Worm (Caenorhabditis elegans) whole organism, young adult: ENCODE data around the gene Y69A2AR.32.

ENCODE experiments used
- B0035.1 ChIP-seq: sonication (generic microtip); optimal IDR thresholded peaks from 2 replicates; lab custom pipeline; 2016; ENCODE audit warnings: missing genetic modification characterization, mild to moderate bottlenecking, missing compliant biosample characterization, missing genotype, missing genetic modification reagents
- B0261.1 ChIP-seq: sonication (generic microtip); optimal IDR thresholded peaks from 2 replicates; lab custom pipeline; 2016; ENCODE audit warnings: mild to moderate bottlenecking, missing genetic modification characterization, moderate library complexity, missing compliant biosample characterization
- B0336.3 ChIP-seq: fragments of 200-800 bp; sonication (Bioruptor generic); IDR thresholded peaks from 2 replicates; pipeline ENCODE4 v1.3.6; 2022; ENCODE audit warnings: missing genetic modification characterization, missing compliant biosample characterization
- C17E4.6 ChIP-seq: fragments of 200-800 bp; sonication (Bioruptor generic); IDR thresholded peaks from 2 replicates; pipeline ENCODE4 v1.3.6; 2022; ENCODE audit warnings: missing genetic modification reagents, missing genetic modification characterization, missing compliant biosample characterization
- F23B12.7 ChIP-seq: sonication (generic microtip); optimal IDR thresholded peaks from 2 replicates; lab custom pipeline; 2017; ENCODE audit warnings: missing genetic modification characterization, mild to moderate bottlenecking, missing compliant biosample characterization, antibody characterized with exemption, moderate library complexity; ENCODE audit not compliant: insufficient read depth
- F33H1.4 ChIP-seq: fragments of 200-800 bp; sonication (Bioruptor generic); IDR thresholded peaks from 2 replicates; pipeline ENCODE4 v1.3.6; 2022; ENCODE audit warnings: missing genetic modification reagents, missing genetic modification characterization, missing compliant biosample characterization
- F55B11.4 ChIP-seq: sonication (generic microtip); optimal IDR thresholded peaks from 2 replicates; lab custom pipeline; 2016; ENCODE audit warnings: missing compliant biosample characterization, missing genetic modification characterization, borderline replicate concordance; ENCODE audit not compliant: insufficient read depth
- F57A8.1 ChIP-seq: fragments of 200-800 bp; sonication (Bioruptor generic); optimal IDR thresholded peaks from 2 replicates; lab custom pipeline; 2018; ENCODE audit warnings: mild to moderate bottlenecking, missing genetic modification characterization, moderate library complexity, missing compliant biosample characterization
- K12H6.12 ChIP-seq: fragments of 200-800 bp; sonication (Bioruptor generic); optimal IDR thresholded peaks from 2 replicates; lab custom pipeline; 2018; ENCODE audit warnings: mild to moderate bottlenecking, missing genetic modification characterization, missing compliant biosample characterization
- T07F8.4 ChIP-seq: sonication (generic microtip); optimal IDR thresholded peaks from 2 replicates; lab custom pipeline; 2016; ENCODE audit warnings: mild to moderate bottlenecking, missing genetic modification characterization, moderate library complexity, missing compliant biosample characterization
- Y53G8AR.9 ChIP-seq: fragments of 200-800 bp; sonication (Bioruptor generic); conservative IDR thresholded peaks from 2 replicates; pipeline ENCODE4 v1.3.6; 2022; ENCODE audit warnings: missing genetic modification reagents, missing genetic modification characterization, missing compliant biosample characterization
- Y67H2A.10 ChIP-seq: fragments of 200-800 bp; sonication (Bioruptor generic); conservative IDR thresholded peaks from 2 replicates; pipeline ENCODE4 v1.3.6; 2022; ENCODE audit warnings: missing genetic modification reagents, missing genetic modification characterization, missing compliant biosample characterization
- ZK185.1 ChIP-seq: sonication (generic microtip); optimal IDR thresholded peaks from 2 replicates; lab custom pipeline; 2016; ENCODE audit warnings: mild to moderate bottlenecking, missing genetic modification characterization, missing compliant biosample characterization; ENCODE audit not compliant: poor library complexity, severe bottlenecking
- aptf-2 ChIP-seq: fragments of 200-800 bp; sonication (Bioruptor generic); conservative IDR thresholded peaks from 2 replicates; pipeline ENCODE4 v1.3.6; 2022; ENCODE audit warnings: missing genetic modification reagents, missing genetic modification characterization, missing compliant biosample characterization
- atf-7 ChIP-seq: sonication (generic microtip); optimal IDR thresholded peaks from 2 replicates; lab custom pipeline; 2017; ENCODE audit warnings: mild to moderate bottlenecking, missing genetic modification characterization, missing compliant biosample characterization
- cebp-2 ChIP-seq: fragments of 200-800 bp; sonication (Bioruptor generic); IDR thresholded peaks from 2 replicates; pipeline ENCODE4 v1.3.6; 2022; ENCODE audit warnings: missing genetic modification characterization, missing compliant biosample characterization
- ceh-100 ChIP-seq: fragments of 200-800 bp; sonication (Bioruptor generic); IDR thresholded peaks from 2 replicates; pipeline ENCODE4 v1.3.6; 2022; ENCODE audit warnings: missing genetic modification reagents, missing genetic modification characterization, missing compliant biosample characterization
- ceh-79 ChIP-seq: sonication (generic microtip); optimal IDR thresholded peaks from 2 replicates; lab custom pipeline; 2017; ENCODE audit warnings: mild to moderate bottlenecking, missing genetic modification characterization, missing compliant biosample characterization
- ceh-91 ChIP-seq: fragments of 200-800 bp; sonication (Bioruptor generic); IDR thresholded peaks from 2 replicates; pipeline ENCODE4 v1.3.6; 2022; ENCODE audit warnings: missing genetic modification reagents, missing genetic modification characterization, missing compliant biosample characterization
- die-1 ChIP-seq: sonication (generic microtip); optimal IDR thresholded peaks from 2 replicates; lab custom pipeline; 2016; ENCODE audit warnings: missing genotype, mild to moderate bottlenecking, missing genetic modification characterization, missing compliant biosample characterization
- dox-1 ChIP-seq: fragments of 200-800 bp; sonication (Bioruptor generic); IDR thresholded peaks from 2 replicates; pipeline ENCODE4 v1.3.6; 2022; ENCODE audit warnings: missing genetic modification reagents, missing genetic modification characterization, missing compliant biosample characterization
- dpff-1 ChIP-seq: sonication (generic microtip); optimal IDR thresholded peaks from 2 replicates; lab custom pipeline; 2017; ENCODE audit warnings: mild to moderate bottlenecking, missing genetic modification characterization, missing compliant biosample characterization
- egl-18 ChIP-seq: fragments of 200-800 bp; sonication (Bioruptor generic); IDR thresholded peaks from 2 replicates; pipeline ENCODE4 v1.3.6; 2022; ENCODE audit warnings: missing genetic modification reagents, missing genetic modification characterization, missing compliant biosample characterization
- fkh-3 ChIP-seq: sonication (generic microtip); optimal IDR thresholded peaks from 2 replicates; lab custom pipeline; 2016; ENCODE audit warnings: mild to moderate bottlenecking, missing genetic modification characterization, missing compliant biosample characterization
- him-1 ChIP-seq: sonication (generic microtip); optimal IDR thresholded peaks from 2 replicates; lab custom pipeline; 2016; ENCODE audit warnings: missing genotype, missing genetic modification reagents, missing genetic modification characterization, missing compliant biosample characterization
- hlh-26 ChIP-seq: fragments of 200-800 bp; sonication (Bioruptor generic); conservative IDR thresholded peaks from 2 replicates; pipeline ENCODE4 v1.3.6; 2022; ENCODE audit warnings: missing genetic modification reagents, missing genetic modification characterization, missing compliant biosample characterization
- hmg-20 ChIP-seq: fragments of 200-800 bp; sonication (Bioruptor generic); IDR thresholded peaks from 2 replicates; pipeline ENCODE4 v1.3.6; 2022; ENCODE audit warnings: missing genetic modification reagents, missing genetic modification characterization, missing compliant biosample characterization
- let-526 ChIP-seq: fragments of 200-800 bp; sonication (Bioruptor generic); IDR thresholded peaks from 2 replicates; pipeline ENCODE4 v1.3.6; 2022; ENCODE audit warnings: missing genetic modification reagents, missing genetic modification characterization, missing compliant biosample characterization
- lin-26 ChIP-seq: fragments of 200-800 bp; sonication (Bioruptor generic); IDR thresholded peaks from 2 replicates; pipeline ENCODE4 v1.3.6; 2022; ENCODE audit warnings: missing genetic modification reagents, missing genetic modification characterization, missing compliant biosample characterization
- lir-1 ChIP-seq: fragments of 200-800 bp; sonication (Bioruptor generic); conservative IDR thresholded peaks from 2 replicates; pipeline ENCODE4 v1.3.6; 2022; ENCODE audit warnings: missing genetic modification reagents, missing genetic modification characterization, missing compliant biosample characterization
- lsl-1 ChIP-seq: fragments of 200-800 bp; sonication (Bioruptor generic); optimal IDR thresholded peaks from 2 replicates; lab custom pipeline; 2018; ENCODE audit warnings: mild to moderate bottlenecking, missing genetic modification characterization, moderate library complexity, missing compliant biosample characterization
- madf-10 ChIP-seq: sonication (generic microtip); optimal IDR thresholded peaks from 2 replicates; lab custom pipeline; 2016; ENCODE audit warnings: mild to moderate bottlenecking, missing genetic modification characterization, missing compliant biosample characterization
- mcd-1 ChIP-seq: fragments of 200-800 bp; sonication (Bioruptor generic); IDR thresholded peaks from 2 replicates; pipeline ENCODE4 v1.3.6; 2022; ENCODE audit warnings: missing genetic modification reagents, missing genetic modification characterization, missing compliant biosample characterization
- mel-28 ChIP-seq: sonication (generic microtip); optimal IDR thresholded peaks from 2 replicates; lab custom pipeline; 2016; ENCODE audit warnings: borderline replicate concordance, mild to moderate bottlenecking, missing genetic modification characterization, missing compliant biosample characterization
- mxl-1 ChIP-seq: sonication (generic microtip); optimal IDR thresholded peaks from 2 replicates; lab custom pipeline; 2016; ENCODE audit warnings: missing genetic modification characterization, missing compliant biosample characterization
- nhr-179 ChIP-seq: sonication (generic microtip); optimal IDR thresholded peaks from 2 replicates; lab custom pipeline; 2016; ENCODE audit warnings: mild to moderate bottlenecking, missing genetic modification characterization, missing compliant biosample characterization
- nhr-80 ChIP-seq: sonication (generic microtip); optimal IDR thresholded peaks from 2 replicates; lab custom pipeline; 2016; ENCODE audit warnings: missing genetic modification characterization, missing compliant biosample characterization
- pbrm-1 ChIP-seq: fragments of 200-800 bp; sonication (Bioruptor generic); IDR thresholded peaks from 2 replicates; pipeline ENCODE4 v1.3.6; 2022; ENCODE audit warnings: missing genetic modification reagents, missing genetic modification characterization, missing compliant biosample characterization
- pha-4 ChIP-seq: fragments of 150-350 bp; sonication (generic microtip); optimal IDR thresholded peaks from 2 replicates; lab custom pipeline; 2014; ENCODE audit warnings: missing biosample characterization, missing genetic modification reagents, missing genetic modification characterization
- rcor-1 ChIP-seq: fragments of 200-800 bp; sonication (Bioruptor generic); IDR thresholded peaks from 2 replicates; pipeline ENCODE4 v1.3.6; 2022; ENCODE audit warnings: missing genetic modification reagents, missing genetic modification characterization, missing compliant biosample characterization
- rec-8 ChIP-seq, 2 experiments: sonication (generic microtip); optimal IDR thresholded peaks; 2 replicates each; lab custom pipeline; 2016; ENCODE audit warnings: mild to moderate bottlenecking in 2 of 2, missing genetic modification characterization in 2 of 2, missing genetic modification reagents in 2 of 2, missing genotype in 2 of 2, missing biosample characterization in 1 of 2, missing compliant biosample characterization in 1 of 2, moderate library complexity in 1 of 2
- repo-1 ChIP-seq: sonication (generic microtip); optimal IDR thresholded peaks from 2 replicates; lab custom pipeline; 2017; ENCODE audit warnings: mild to moderate bottlenecking, missing genetic modification characterization, missing compliant biosample characterization
- rpc-1 ChIP-seq, 2 experiments: fragments of 150-350 bp in 1 of 2; sonication (generic microtip) in 1 of 2; optimal IDR thresholded peaks; 2 replicates each; lab custom pipeline; 2014 to 2018; ENCODE audit warnings: missing biosample characterization in 1 of 2, missing genetic modification characterization in 1 of 2, missing genetic modification reagents in 1 of 2, missing genotype in 1 of 2
- sea-2 ChIP-seq: fragments of 200-800 bp; sonication (Bioruptor generic); IDR thresholded peaks from 2 replicates; pipeline ENCODE4 v1.3.6; 2022; ENCODE audit warnings: missing genetic modification characterization, missing compliant biosample characterization
- snpc-1.3 ChIP-seq: sonication (generic microtip); optimal IDR thresholded peaks from 2 replicates; lab custom pipeline; 2017; ENCODE audit warnings: missing genetic modification characterization, mild to moderate bottlenecking, missing compliant biosample characterization, antibody characterized with exemption, moderate library complexity, missing genotype, missing genetic modification reagents; ENCODE audit not compliant: insufficient read depth
- tbx-9 ChIP-seq: sonication (generic microtip); optimal IDR thresholded peaks from 2 replicates; lab custom pipeline; 2016; ENCODE audit warnings: borderline replicate concordance, missing genetic modification characterization, inconsistent platforms, missing compliant biosample characterization
- zim-3 ChIP-seq: sonication (generic microtip); optimal IDR thresholded peaks from 2 replicates; lab custom pipeline; 2017; ENCODE audit warnings: mild to moderate bottlenecking, missing genetic modification characterization, moderate library complexity, missing compliant biosample characterization
- ztf-26 ChIP-seq: sonication (generic microtip); optimal IDR thresholded peaks from 2 replicates; lab custom pipeline; 2017; ENCODE audit warnings: missing genetic modification characterization, missing compliant biosample characterization
- ztf-3 ChIP-seq: fragments of 200-800 bp; sonication (Bioruptor generic); optimal IDR thresholded peaks from 2 replicates; lab custom pipeline; 2018; ENCODE audit warnings: mild to moderate bottlenecking, missing genetic modification characterization, missing compliant biosample characterization

Gene Y69A2AR.32

DNA sequence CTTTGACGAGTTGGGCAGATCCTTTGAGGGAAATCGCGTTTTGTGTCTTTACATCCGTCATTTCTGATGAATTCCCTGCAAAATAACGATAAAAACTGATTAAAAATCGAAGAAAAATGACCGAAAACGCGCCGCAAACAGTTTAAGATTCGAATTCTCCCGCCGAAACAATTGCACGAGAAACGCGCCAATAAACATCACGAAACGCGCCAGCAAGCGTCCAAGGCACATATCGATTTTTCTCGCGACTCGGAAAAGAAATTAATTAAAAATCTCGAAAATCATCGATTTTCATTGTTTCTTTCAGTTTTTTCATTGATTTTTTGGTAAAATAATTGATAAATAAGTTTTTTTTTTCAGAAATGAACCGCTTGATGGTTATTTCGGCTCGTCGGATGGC is 30.7 kb downstream of the Y69A2AR.32 start, which contains the start of the genes mdf-2 and nduv-3 (continued):
- TF ChIP-seq rpc-1 (optimal IDR thresholded peaks at IDR 0.05; lab: Kevin White, UChicago), result no peak
- no peak for TF ChIP-seq rpc-1 (tag; optimal IDR thresholded peaks at IDR 0.05; lab: Kevin White, UChicago)
- no peak for TF ChIP-seq let-526 (GFP tag; lab: Robert Waterston, UW)
- TF ChIP-seq Y67H2A.10 (GFP tag; lab: Robert Waterston, UW), result no peak
- TF ChIP-seq snpc-1.3 (tag; lab: Kevin White, UChicago), result no peak
- no peak for TF ChIP-seq F55B11.4 (tag; lab: Kevin White, UChicago)
- peak; percentile 58 for TF ChIP-seq lsl-1
- TF ChIP-seq F23B12.7 (tag; lab: Kevin White, UChicago), result peak; percentile 9
- TF ChIP-seq repo-1 (tag; lab: Kevin White, UChicago), result no peak
- no peak for TF ChIP-seq B0035.1 (tag; lab: Kevin White, UChicago)
- TF ChIP-seq T07F8.4 (tag; lab: Kevin White, UChicago), result no peak
- TF ChIP-seq zim-3 (tag; lab: Kevin White, UChicago), result no peak
- no peak for TF ChIP-seq pha-4 (tag; lab: Kevin White, UChicago)
- TF ChIP-seq ceh-100 (GFP tag; lab: Robert Waterston, UW), result no peak
- peak; percentile 87 for TF ChIP-seq mcd-1
- TF ChIP-seq Y53G8AR.9, result peak; percentile 49; the same call in 1 of the 2 replicates
- TF ChIP-seq ceh-91 (GFP tag; lab: Robert Waterston, UW), result peak; percentile 75; the same call in 1 of the 2 replicates
- TF ChIP-seq rcor-1, result peak; percentile 54; the same call in 1 of the 2 replicates
- no peak for TF ChIP-seq lir-1 (GFP tag; lab: Robert Waterston, UW)
- TF ChIP-seq dpff-1, result no peak
- TF ChIP-seq fkh-3 (tag; lab: Kevin White, UChicago), result no peak
- no peak for TF ChIP-seq K12H6.12 (tag; lab: Kevin White, UChicago)
- peak; percentile 49; the same call in 1 of the 2 replicates for TF ChIP-seq C17E4.6 (GFP tag; lab: Robert Waterston, UW)
- peak; percentile 70 for TF ChIP-seq F33H1.4
- no peak for TF ChIP-seq ceh-79
- peak; percentile 22 for TF ChIP-seq B0261.1
- no peak for TF ChIP-seq nhr-179 (tag; lab: Kevin White, UChicago)
- no peak for TF ChIP-seq mel-28 (tag; lab: Kevin White, UChicago)
- TF ChIP-seq sea-2 (GFP tag; lab: Robert Waterston, UW), result no peak
- no peak for TF ChIP-seq mxl-1
- peak; percentile 75 for TF ChIP-seq pbrm-1 (GFP tag; lab: Robert Waterston, UW)
- no peak for TF ChIP-seq ZK185.1 (tag; lab: Kevin White, UChicago)
- no peak for TF ChIP-seq tbx-9
- TF ChIP-seq egl-18, result no peak
- no peak for TF ChIP-seq nhr-80
- TF ChIP-seq him-1 (tag; lab: Kevin White, UChicago), result no peak
- peak; percentile 74 for TF ChIP-seq dox-1
- no peak for TF ChIP-seq ztf-3 (GFP tag; lab: Kevin White, UChicago)
- no peak for TF ChIP-seq hmg-20 (GFP tag; lab: Robert Waterston, UW)
- TF ChIP-seq cebp-2 (GFP tag; lab: Robert Waterston, UW), result no peak
- TF ChIP-seq aptf-2 (GFP tag; lab: Robert Waterston, UW), result no peak
- TF ChIP-seq lin-26 (GFP tag; lab: Robert Waterston, UW), result no peak
- no peak for TF ChIP-seq atf-7 (tag; lab: Kevin White, UChicago)
- TF ChIP-seq ztf-26 (tag; lab: Kevin White, UChicago), result peak; percentile 26
- TF ChIP-seq rec-8 (tag; optimal IDR thresholded peaks at IDR 0.05; lab: Kevin White, UChicago), result no peak
- no peak for TF ChIP-seq hlh-26 (GFP tag; lab: Robert Waterston, UW)
- no peak for TF ChIP-seq die-1 (tag; lab: Kevin White, UChicago)
- no peak for TF ChIP-seq F57A8.1 (GFP tag; lab: Kevin White, UChicago)
- TF ChIP-seq B0336.3 (GFP tag; lab: Robert Waterston, UW), result peak; percentile 66
- no peak for TF ChIP-seq madf-10
